Fruit fly (Drosophila melanogaster): ENCODE results near the gene CG45065.

dm6 chrX:14868414-14868813 is 14.0 kb downstream of the CG45065 start:
- TF ChIP-seq CG4496 (GFP tag; IDR thresholded peaks at IDR 0.05) (peak; percentile 60; the same call in 1 of the 3 replicates), gl (tag; optimal IDR thresholded peaks at IDR 0.05) (no peak), CG12605 (GFP tag; IDR thresholded peaks at IDR 0.05) (no peak), CG14655 (GFP tag; optimal IDR thresholded peaks at IDR 0.05) (no peak), Ets98B (GFP tag; IDR thresholded peaks at IDR 0.05) (peak; percentile 45; the same call in 1 of the 2 replicates), CG13204 (GFP tag; optimal IDR thresholded peaks at IDR 0.05) (no peak), CG9948 (tag; optimal IDR thresholded peaks at IDR 0.05) (no peak), Pif1A (GFP tag; optimal IDR thresholded peaks at IDR 0.05) (no peak), CG8301 (tag; optimal IDR thresholded peaks at IDR 0.05) (no peak), CG8159 (tag; optimal IDR thresholded peaks at IDR 0.05) (no peak), fd96Ca (GFP tag; IDR thresholded peaks at IDR 0.05) (no peak), EcR (GFP tag; optimal IDR thresholded peaks at IDR 0.05) (no peak)

Data from whole organism, pupa.